Worm (Caenorhabditis elegans) whole organism, L4 larva: ENCODE results near the gene tba-4.

ENCODE experiments used
- F26F4.8 ChIP-seq: fragments of 200-800 bp; sonication (Bioruptor generic); conservative IDR thresholded peaks from 2 replicates; pipeline ENCODE4 v1.3.6; 2022; ENCODE audit warnings: missing genetic modification characterization, missing compliant biosample characterization
- F49E8.2 ChIP-seq: sonication (generic microtip); optimal IDR thresholded peaks from 2 replicates; lab custom pipeline; 2016; ENCODE audit warnings: missing compliant biosample characterization, mild to moderate bottlenecking, missing genetic modification characterization, borderline replicate concordance
- R02D3.7 ChIP-seq: fragments of 150-350 bp; sonication (generic microtip); optimal IDR thresholded peaks from 3 replicates; lab custom pipeline; 2014; ENCODE audit warnings: missing biosample characterization, missing genetic modification characterization
- ZK546.5 ChIP-seq, 2 experiments: sonication (generic microtip); optimal IDR thresholded peaks; 2 replicates each; lab custom pipeline; 2017; ENCODE audit warnings: missing biosample characterization in 2 of 2, missing genetic modification characterization in 2 of 2
- arid-1 ChIP-seq: fragments of 200-800 bp; sonication (Bioruptor generic); conservative IDR thresholded peaks from 2 replicates; pipeline ENCODE4 v1.3.6; 2022; ENCODE audit warnings: missing genetic modification reagents, missing genetic modification characterization, missing compliant biosample characterization
- ceh-28 ChIP-seq: fragments of 150-350 bp; optimal IDR thresholded peaks from 2 replicates; lab custom pipeline; 2014; ENCODE audit warnings: missing biosample characterization, missing genetic modification reagents, missing genetic modification characterization
- ceh-32 ChIP-seq: sonication (generic microtip); optimal IDR thresholded peaks from 2 replicates; lab custom pipeline; 2016; ENCODE audit warnings: mild to moderate bottlenecking, missing genetic modification characterization, missing compliant biosample characterization; ENCODE audit not compliant: poor library complexity
- ceh-44 ChIP-seq: fragments of 200-800 bp; sonication (Bioruptor generic); IDR thresholded peaks from 2 replicates; pipeline ENCODE4 v1.3.6; 2022; ENCODE audit warnings: missing genetic modification reagents, missing genetic modification characterization, missing compliant biosample characterization
- ceh-82 ChIP-seq: sonication (generic microtip); optimal IDR thresholded peaks from 2 replicates; lab custom pipeline; 2017; ENCODE audit warnings: missing biosample characterization, missing genetic modification characterization
- cey-2 ChIP-seq: sonication (generic microtip); optimal IDR thresholded peaks from 3 replicates; lab custom pipeline; 2017; ENCODE audit warnings: missing genetic modification characterization, mild to moderate bottlenecking, missing compliant biosample characterization, antibody characterized with exemption, borderline replicate concordance; ENCODE audit not compliant: insufficient read depth
- daf-8 ChIP-seq: fragments of 200-800 bp; sonication (Bioruptor generic); IDR thresholded peaks from 2 replicates; pipeline ENCODE4 v1.3.6; 2022; ENCODE audit warnings: missing genetic modification characterization, missing compliant biosample characterization
- dmd-6 ChIP-seq: fragments of 200-800 bp; sonication (Bioruptor generic); IDR thresholded peaks from 2 replicates; pipeline ENCODE4 v1.3.6; 2022; ENCODE audit warnings: missing genetic modification reagents, missing genetic modification characterization, missing compliant biosample characterization
- egl-27 ChIP-seq: sonication (generic microtip); optimal IDR thresholded peaks from 3 replicates; lab custom pipeline; 2017; ENCODE audit warnings: missing biosample characterization, missing genetic modification reagents, missing genetic modification characterization
- egl-43 ChIP-seq: fragments of 200-800 bp; sonication (Bioruptor generic); IDR thresholded peaks from 2 replicates; pipeline ENCODE4 v1.3.6; 2022; ENCODE audit warnings: missing genetic modification reagents, missing genetic modification characterization, missing compliant biosample characterization
- fkh-10 ChIP-seq: fragments of 150-350 bp; optimal IDR thresholded peaks from 2 replicates; lab custom pipeline; 2014; ENCODE audit warnings: missing biosample characterization, missing genetic modification reagents, missing genetic modification characterization
- hlh-11 ChIP-seq: fragments of 200-800 bp; sonication (Bioruptor generic); optimal IDR thresholded peaks from 2 replicates; lab custom pipeline; 2018; ENCODE audit warnings: mild to moderate bottlenecking, missing genetic modification characterization, missing compliant biosample characterization
- hlh-30 ChIP-seq: sonication (generic microtip); optimal IDR thresholded peaks from 2 replicates; lab custom pipeline; 2017; ENCODE audit warnings: antibody characterized with exemption, mild to moderate bottlenecking, missing genetic modification characterization, missing compliant biosample characterization; ENCODE audit not compliant: insufficient read depth
- jun-1 ChIP-seq: fragments of 150-350 bp; optimal IDR thresholded peaks from 2 replicates; lab custom pipeline; 2014; ENCODE audit warnings: missing biosample characterization, missing genetic modification reagents, missing genetic modification characterization
- lim-7 ChIP-seq: fragments of 200-800 bp; sonication (Bioruptor generic); IDR thresholded peaks from 2 replicates; pipeline ENCODE4 v1.3.6; 2022; ENCODE audit warnings: missing genetic modification characterization, missing compliant biosample characterization
- lin-1 ChIP-seq: fragments of 200-800 bp; sonication (Bioruptor generic); IDR thresholded peaks from 2 replicates; pipeline ENCODE4 v1.3.6; 2022; ENCODE audit warnings: missing genetic modification reagents, missing genetic modification characterization, missing compliant biosample characterization
- lin-13 ChIP-seq: fragments of 150-350 bp; optimal IDR thresholded peaks from 2 replicates; lab custom pipeline; 2014; ENCODE audit warnings: missing biosample characterization, missing genetic modification reagents, missing genetic modification characterization
- lin-15B ChIP-seq: fragments of 150-350 bp; sonication (generic microtip); optimal IDR thresholded peaks from 3 replicates; lab custom pipeline; 2014; ENCODE audit warnings: missing biosample characterization, missing genetic modification characterization
- lin-38 ChIP-seq: fragments of 200-800 bp; sonication (Bioruptor generic); IDR thresholded peaks from 2 replicates; pipeline ENCODE4 v1.3.6; 2022; ENCODE audit warnings: missing genetic modification reagents, missing genetic modification characterization, missing compliant biosample characterization
- lir-3 ChIP-seq: sonication (generic microtip); optimal IDR thresholded peaks from 2 replicates; lab custom pipeline; 2016; ENCODE audit warnings: mild to moderate bottlenecking, missing genetic modification characterization, missing compliant biosample characterization
- madf-9 ChIP-seq: fragments of 200-800 bp; sonication (Bioruptor generic); conservative IDR thresholded peaks from 2 replicates; pipeline ENCODE4 v1.3.6; 2022; ENCODE audit warnings: missing genetic modification reagents, missing genetic modification characterization, missing compliant biosample characterization
- mxl-2 ChIP-seq: fragments of 200-800 bp; sonication (Bioruptor generic); conservative IDR thresholded peaks from 2 replicates; pipeline ENCODE4 v1.3.6; 2022; ENCODE audit warnings: missing genetic modification reagents, missing genetic modification characterization, missing compliant biosample characterization
- nhr-11 ChIP-seq: fragments of 150-350 bp; optimal IDR thresholded peaks from 2 replicates; lab custom pipeline; 2014; ENCODE audit warnings: missing biosample characterization, missing genetic modification characterization
- nhr-237 ChIP-seq: sonication (generic microtip); optimal IDR thresholded peaks from 2 replicates; lab custom pipeline; 2017; ENCODE audit warnings: missing biosample characterization, missing genetic modification characterization
- nhr-25 ChIP-seq: sonication (generic microtip); optimal IDR thresholded peaks from 2 replicates; lab custom pipeline; 2017; ENCODE audit warnings: missing genetic modification characterization, mild to moderate bottlenecking, missing compliant biosample characterization, antibody characterized with exemption, moderate library complexity, borderline replicate concordance; ENCODE audit not compliant: insufficient read depth
- pqm-1 ChIP-seq: sonication (generic microtip); optimal IDR thresholded peaks from 2 replicates; lab custom pipeline; 2017; ENCODE audit warnings: missing biosample characterization, missing genetic modification characterization
- rbr-2 ChIP-seq: sonication (generic microtip); optimal IDR thresholded peaks from 2 replicates; lab custom pipeline; 2016; ENCODE audit warnings: missing genotype, missing genetic modification characterization, missing compliant biosample characterization
- saeg-2 ChIP-seq: fragments of 200-800 bp; sonication (Bioruptor generic); IDR thresholded peaks from 2 replicates; pipeline ENCODE4 v1.3.6; 2022; ENCODE audit warnings: missing genetic modification reagents, missing genetic modification characterization, missing compliant biosample characterization
- set-16 ChIP-seq: fragments of 200-800 bp; sonication (Bioruptor generic); IDR thresholded peaks from 2 replicates; pipeline ENCODE4 v1.3.6; 2022; ENCODE audit warnings: missing genetic modification reagents, missing genetic modification characterization, missing compliant biosample characterization
- skn-1 ChIP-seq: fragments of 150-350 bp; optimal IDR thresholded peaks from 2 replicates; lab custom pipeline; 2014; ENCODE audit warnings: missing biosample characterization, missing genetic modification characterization
- snpc-1.2 ChIP-seq: fragments of 200-800 bp; sonication (Bioruptor generic); IDR thresholded peaks from 2 replicates; pipeline ENCODE4 v1.3.6; 2022; ENCODE audit warnings: missing genetic modification reagents, missing genetic modification characterization, missing compliant biosample characterization
- snpc-4 ChIP-seq: fragments of 150-350 bp; optimal IDR thresholded peaks from 2 replicates; lab custom pipeline; 2014; ENCODE audit warnings: missing biosample characterization, missing genetic modification characterization
- spr-3 ChIP-seq: fragments of 200-800 bp; sonication (Bioruptor generic); optimal IDR thresholded peaks from 2 replicates; lab custom pipeline; 2018; ENCODE audit warnings: mild to moderate bottlenecking, missing genetic modification characterization, missing compliant biosample characterization
- tra-1 ChIP-seq: fragments of 200-800 bp; sonication (Bioruptor generic); IDR thresholded peaks from 2 replicates; pipeline ENCODE4 v1.3.6; 2022; ENCODE audit warnings: missing genetic modification reagents, missing genetic modification characterization, missing compliant biosample characterization
- unc-130 ChIP-seq: sonication (generic microtip); optimal IDR thresholded peaks from 2 replicates; lab custom pipeline; 2016; ENCODE audit warnings: missing genetic modification reagents, missing genetic modification characterization, missing compliant biosample characterization
- unc-39 ChIP-seq: sonication (generic microtip); optimal IDR thresholded peaks from 2 replicates; lab custom pipeline; 2017; ENCODE audit warnings: missing biosample characterization, missing genetic modification characterization
- unc-62 ChIP-seq, 3 experiments: fragments of 150-350 bp in 1 of 3; sonication (generic microtip); optimal IDR thresholded peaks in 2 of 3; peaks in 1 of 3; 1 replicate in 1 of 3; 2 replicates in 2 of 3; lab custom pipeline; 2014 to 2017; ENCODE audit warnings: missing biosample characterization in 3 of 3, missing genetic modification characterization in 3 of 3, missing genetic modification reagents in 3 of 3, missing genotype in 1 of 3
- vab-7 ChIP-seq: fragments of 200-800 bp; sonication (Bioruptor generic); IDR thresholded peaks from 2 replicates; pipeline ENCODE4 v1.3.6; 2022; ENCODE audit warnings: missing genetic modification reagents, missing genetic modification characterization, missing compliant biosample characterization
- zag-1 ChIP-seq: fragments of 150-350 bp; optimal IDR thresholded peaks from 2 replicates; lab custom pipeline; 2014; ENCODE audit warnings: missing biosample characterization, missing genetic modification characterization
- zip-2 ChIP-seq: fragments of 150-350 bp; optimal IDR thresholded peaks from 2 replicates; lab custom pipeline; 2014; ENCODE audit warnings: missing biosample characterization, missing genetic modification characterization
- ztf-7 ChIP-seq: fragments of 150-350 bp; optimal IDR thresholded peaks from 2 replicates; lab custom pipeline; 2014; ENCODE audit warnings: missing biosample characterization, missing genetic modification characterization

The tba-4 gene

DNA sequence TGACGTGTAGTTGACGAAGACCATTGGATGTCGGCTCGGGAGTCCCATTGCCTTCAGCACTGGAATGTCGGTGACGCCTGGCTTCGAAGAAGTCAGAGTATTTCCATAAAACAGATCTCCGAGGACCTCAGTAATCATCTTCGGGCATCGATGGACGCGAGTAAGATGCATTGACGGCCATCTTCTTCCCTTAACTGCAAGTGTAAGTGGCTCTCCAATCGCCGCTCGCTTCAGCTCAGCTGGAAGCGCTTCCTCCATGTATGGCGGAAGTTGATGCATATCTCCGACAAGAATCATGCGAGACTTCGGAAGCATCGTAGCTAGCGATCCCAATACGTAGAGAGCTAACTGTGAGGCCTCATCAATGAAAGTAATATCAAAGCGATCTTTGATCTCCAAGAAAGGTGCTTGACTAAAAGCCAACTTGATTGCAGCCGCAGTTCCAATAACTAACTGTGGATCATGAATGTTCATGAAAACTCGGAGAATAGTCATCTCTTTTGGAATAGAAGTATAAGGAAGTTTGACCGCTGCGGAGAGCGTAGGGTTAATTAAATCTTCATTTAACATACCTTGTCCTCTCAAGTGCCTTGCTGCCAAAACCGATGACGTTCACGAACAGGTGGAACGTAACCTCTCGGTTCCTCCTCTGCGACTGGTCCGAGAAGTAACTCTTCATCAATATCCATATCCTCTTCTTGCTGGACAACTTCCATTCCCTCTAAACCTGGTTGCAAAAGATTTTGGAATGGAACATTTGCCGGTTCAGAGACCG is 15.6 kb downstream of the tba-4 start (continued):
- TF ChIP-seq F49E8.2, result peak; percentile 25
- 0 out of 2 replicates have a peak, but pooled peaks have one; percentile 8 for TF ChIP-seq arid-1 (GFP tag; lab: Robert Waterston, UW)
- peak; percentile 60 for TF ChIP-seq lin-38 (GFP tag; lab: Robert Waterston, UW)
- TF ChIP-seq hlh-11 (tag; lab: Kevin White, UChicago), result no peak
- no peak for TF ChIP-seq snpc-4 (tag; lab: Kevin White, UChicago)
- TF ChIP-seq spr-3 (GFP tag; lab: Kevin White, UChicago), result no peak
- no peak for TF ChIP-seq zip-2 (tag; lab: Kevin White, UChicago)
- no peak for TF ChIP-seq zag-1 (tag; lab: Kevin White, UChicago)
- TF ChIP-seq dmd-6 (GFP tag; lab: Robert Waterston, UW), result no peak
- TF ChIP-seq vab-7, result no peak
- no peak for TF ChIP-seq madf-9
- no peak for TF ChIP-seq F26F4.8 (GFP tag; lab: Robert Waterston, UW)
- TF ChIP-seq unc-39, result no peak
- no peak for TF ChIP-seq lir-3 (tag; lab: Kevin White, UChicago)
- TF ChIP-seq ZK546.5 (tag; optimal IDR thresholded peaks at IDR 0.05; lab: Kevin White, UChicago), result no peak
- TF ChIP-seq, all 104 proteins: peak for 6

DNA sequence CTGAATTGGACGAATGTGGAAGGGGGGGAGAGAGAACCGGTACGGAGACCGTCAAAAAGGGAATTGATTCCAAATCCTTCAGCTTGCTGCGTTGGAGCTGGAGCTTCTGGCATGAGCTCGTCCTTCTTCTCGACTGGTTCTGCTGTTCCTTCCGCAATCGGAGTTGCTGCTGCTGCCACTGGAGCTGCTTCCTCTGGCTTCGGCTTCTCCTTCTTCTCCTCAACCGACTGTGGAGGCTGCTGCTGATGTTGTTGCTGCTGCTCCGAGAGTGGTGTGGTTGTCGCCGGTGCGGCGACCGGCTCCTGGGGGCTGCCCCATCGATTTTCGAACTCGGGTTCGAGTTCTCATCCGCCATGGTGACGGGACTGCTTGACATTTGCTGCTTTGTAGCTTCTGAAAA is 16.3 kb downstream of the tba-4 start, which contains the start of gene R03D7.2:
Gene R03D7.2, minus strand, starts transcription at position 399 of the 400 bp plus-strand sequence.
- TF ChIP-seq lim-7 (GFP tag; lab: Robert Waterston, UW) (0 out of 2 replicates have a peak, but pooled peaks have one; percentile 12), nhr-237 (no peak), set-16 (GFP tag; lab: Robert Waterston, UW) (peak; percentile 95), egl-43 (GFP tag; lab: Robert Waterston, UW) (0 out of 2 replicates have a peak, but pooled peaks have one; percentile 33)

DNA sequence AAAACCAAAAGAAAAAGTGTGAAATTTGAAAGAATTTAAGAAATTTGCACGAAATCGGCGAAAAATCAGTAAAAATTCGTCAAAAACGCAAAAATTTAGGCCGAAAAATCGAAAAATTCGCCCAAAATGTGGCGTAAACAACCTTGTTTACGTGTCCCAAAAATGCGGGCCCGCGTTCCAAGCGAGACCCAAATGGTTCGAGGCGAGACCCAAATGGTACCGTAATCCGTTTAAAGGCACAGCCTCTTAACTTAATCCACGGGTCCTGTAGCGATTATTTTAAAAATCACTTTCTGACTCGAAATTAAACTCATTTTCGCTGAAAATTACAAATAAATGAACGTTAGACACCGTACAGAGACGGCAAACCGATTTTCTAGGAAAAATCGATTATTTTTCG is 16.8 kb downstream of the tba-4 start:
- no peak for TF ChIP-seq R02D3.7 (tag; lab: Kevin White, UChicago)
- 0 out of 2 replicates have a peak, but pooled peaks have one; percentile 60 for TF ChIP-seq snpc-1.2
- no peak for TF ChIP-seq hlh-30 (tag; lab: Kevin White, UChicago)
- no peak for TF ChIP-seq lim-7 (GFP tag; lab: Robert Waterston, UW)
- TF ChIP-seq skn-1 (tag; lab: Kevin White, UChicago), result no peak
- no peak for TF ChIP-seq ceh-32 (tag; lab: Kevin White, UChicago)
- TF ChIP-seq ztf-7 (tag; lab: Kevin White, UChicago), result no peak
- TF ChIP-seq unc-62 (GFP tag; optimal IDR thresholded peaks at IDR 0.05 in 1 of 2; lab: Kevin White, UChicago), result no peak
- TF ChIP-seq unc-62 (tag; optimal IDR thresholded peaks at IDR 0.05; lab: Kevin White, UChicago), result no peak
- TF ChIP-seq lin-13 (GFP tag; lab: Kevin White, UChicago), result no peak
- TF ChIP-seq saeg-2 (GFP tag; lab: Robert Waterston, UW), result no peak
- TF ChIP-seq unc-130 (GFP tag; lab: Kevin White, UChicago), result peak; percentile 68
- no peak for TF ChIP-seq rbr-2 (tag; lab: Kevin White, UChicago)
- TF ChIP-seq tra-1 (GFP tag; lab: Robert Waterston, UW), result no peak
- no peak for TF ChIP-seq nhr-11 (tag; lab: Kevin White, UChicago)
- 0 out of 2 replicates have a peak, but pooled peaks have one; percentile 36 for TF ChIP-seq arid-1 (GFP tag; lab: Robert Waterston, UW)
- TF ChIP-seq fkh-10 (GFP tag; lab: Kevin White, UChicago), result no peak
- no peak for TF ChIP-seq jun-1 (tag; lab: Kevin White, UChicago)
- 0 out of 2 replicates have a peak, but pooled peaks have one; percentile 16 for TF ChIP-seq ceh-44 (GFP tag; lab: Robert Waterston, UW)
- no peak for TF ChIP-seq cey-2
- TF ChIP-seq lin-1 (GFP tag; lab: Robert Waterston, UW), result no peak
- no peak for TF ChIP-seq ceh-82 (tag; lab: Kevin White, UChicago)
- TF ChIP-seq ceh-28 (tag; lab: Kevin White, UChicago), result no peak
- TF ChIP-seq egl-27, result no peak
- TF ChIP-seq set-16 (GFP tag; lab: Robert Waterston, UW), result no peak
- no peak for TF ChIP-seq lin-15B (tag; lab: Kevin White, UChicago)
- TF ChIP-seq nhr-25, result no peak
- no peak for TF ChIP-seq mxl-2 (GFP tag; lab: Robert Waterston, UW)
- TF ChIP-seq F49E8.2, result peak; percentile 81
- no peak for TF ChIP-seq daf-8
- TF ChIP-seq pqm-1, result no peak
